Worm (Caenorhabditis elegans) whole organism, midembryonic: ENCODE data around the gene R11.3.
A peak's percentile ranks its signal among the peaks of the same experiment; 100 is the strongest.
"Not testable (repeated sequence)": the region's sequence is repeated elsewhere in the genome, so short reads cannot be mapped to it uniquely, and the experiment has no call there.

Experiments used
- T22C8.4 ChIP-seq: fragments of 200-800 bp; sonication (Bioruptor generic); IDR thresholded peaks from 2 replicates; pipeline ENCODE4 v1.3.6; 2022; ENCODE audit warnings: missing genetic modification characterization, missing compliant biosample characterization
- cog-1 ChIP-seq: sonication (generic microtip); optimal IDR thresholded peaks from 2 replicates; lab custom pipeline; 2016; ENCODE audit warnings: missing genetic modification characterization, missing compliant biosample characterization
- flt-1 ChIP-seq: fragments of 200-800 bp; sonication (Bioruptor generic); IDR thresholded peaks from 2 replicates; pipeline ENCODE4 v1.3.6; 2022; ENCODE audit warnings: missing genetic modification characterization, missing compliant biosample characterization
- klf-2 ChIP-seq: fragments of 200-800 bp; sonication (Bioruptor generic); conservative IDR thresholded peaks from 2 replicates; pipeline ENCODE4 v1.3.6; 2022; ENCODE audit warnings: missing genetic modification reagents, missing genetic modification characterization, missing compliant biosample characterization
- med-1 ChIP-seq: sonication (generic microtip); optimal IDR thresholded peaks from 2 replicates; lab custom pipeline; 2017; ENCODE audit warnings: missing genetic modification characterization, mild to moderate bottlenecking, missing compliant biosample characterization, antibody characterized with exemption, missing genetic modification reagents; ENCODE audit not compliant: insufficient read depth
- ref-1 ChIP-seq: fragments of 200-800 bp; sonication (Bioruptor generic); conservative IDR thresholded peaks from 2 replicates; pipeline ENCODE4 v1.3.6; 2022; ENCODE audit warnings: missing genetic modification reagents, missing genetic modification characterization, missing compliant biosample characterization
- tab-1 ChIP-seq: fragments of 200-800 bp; sonication (Bioruptor generic); IDR thresholded peaks from 2 replicates; pipeline ENCODE4 v1.3.6; 2022; ENCODE audit warnings: missing genetic modification characterization, missing compliant biosample characterization
- ztf-23 ChIP-seq: fragments of 200-800 bp; sonication (Bioruptor generic); IDR thresholded peaks from 2 replicates; pipeline ENCODE4 v1.3.6; 2022; ENCODE audit warnings: missing genetic modification reagents, missing genetic modification characterization, missing compliant biosample characterization
- ztf-29 ChIP-seq: fragments of 200-800 bp; sonication (Bioruptor generic); IDR thresholded peaks from 2 replicates; pipeline ENCODE4 v1.3.6; 2022; ENCODE audit warnings: missing genetic modification reagents, missing genetic modification characterization, missing compliant biosample characterization

Gene R11.3

ce11 chrX:16212306-16212705 is 13.3 kb upstream of the R11.3 start, which contains the start of gene F23A7.4:
F23A7.4 (plus strand) TSS chrX:16212606.
- not testable (repeated sequence) for TF ChIP-seq med-1; ztf-29; ref-1 (GFP tag; lab: Robert Waterston, UW)

ce11 chrX:16210518-16210917 is 11.5 kb upstream of the R11.3 start, which contains the start of gene R11.4:
R11.4 (minus strand) TSS chrX:16210618.
- TF ChIP-seq ztf-23 (no peak), tab-1 (GFP tag; lab: Robert Waterston, UW) (no peak), ref-1 (GFP tag; lab: Robert Waterston, UW) (no peak), klf-2 (GFP tag; lab: Robert Waterston, UW) (no peak), med-1 (no peak), T22C8.4 (GFP tag; lab: Robert Waterston, UW) (no peak), ztf-29 (no peak), flt-1 (GFP tag; lab: Robert Waterston, UW) (no peak), cog-1 (no peak)

- TF ChIP-seq T22C8.4 (GFP tag; lab: Robert Waterston, UW): peak; percentile 88
- peak; percentile 95 for TF ChIP-seq klf-2 (GFP tag; lab: Robert Waterston, UW)
- TF ChIP-seq flt-1 (GFP tag; lab: Robert Waterston, UW): peak; percentile 96
- TF ChIP-seq cog-1: peak; percentile 57
- TF ChIP-seq tab-1 (GFP tag; lab: Robert Waterston, UW): peak; percentile 93
- peak; percentile 90 for TF ChIP-seq ztf-29
- peak; percentile 85 for TF ChIP-seq ref-1 (GFP tag; lab: Robert Waterston, UW)
- TF ChIP-seq ztf-23: peak; percentile 94
- peak; percentile 77 for TF ChIP-seq med-1
Observed at ce11 chrX:16209660-16210059, 10.6 kb upstream of the R11.3 start.

ce11 chrX:16209122-16209521 is 10.1 kb upstream of the R11.3 start:
- no peak for TF ChIP-seq cog-1
- no peak for TF ChIP-seq ref-1 (GFP tag; lab: Robert Waterston, UW)
- TF ChIP-seq ztf-29: no peak
- no peak for TF ChIP-seq T22C8.4 (GFP tag; lab: Robert Waterston, UW)
- TF ChIP-seq flt-1 (GFP tag; lab: Robert Waterston, UW): no peak
- no peak for TF ChIP-seq tab-1 (GFP tag; lab: Robert Waterston, UW)
- no peak for TF ChIP-seq ztf-23
- TF ChIP-seq med-1: no peak
- no peak for TF ChIP-seq klf-2 (GFP tag; lab: Robert Waterston, UW)

ce11 chrX:16208667-16209066 is 9.6 kb upstream of the R11.3 start:
- TF ChIP-seq ztf-23 (no peak), ref-1 (GFP tag; lab: Robert Waterston, UW) (no peak), flt-1 (GFP tag; lab: Robert Waterston, UW) (no peak), cog-1 (no peak), ztf-29 (no peak), T22C8.4 (GFP tag; lab: Robert Waterston, UW) (no peak), klf-2 (GFP tag; lab: Robert Waterston, UW) (no peak), med-1 (no peak), tab-1 (GFP tag; lab: Robert Waterston, UW) (no peak)

- TF ChIP-seq med-1 (no peak), T22C8.4 (GFP tag; lab: Robert Waterston, UW) (no peak), tab-1 (GFP tag; lab: Robert Waterston, UW) (no peak), klf-2 (GFP tag; lab: Robert Waterston, UW) (no peak), flt-1 (GFP tag; lab: Robert Waterston, UW) (no peak), cog-1 (no peak), ztf-23 (no peak), ztf-29 (no peak), ref-1 (GFP tag; lab: Robert Waterston, UW) (no peak)
Observed at ce11 chrX:16208123-16208522, 9.1 kb upstream of the R11.3 start.

- peak; percentile 65 for TF ChIP-seq cog-1
- TF ChIP-seq ztf-23: no peak
- no peak for TF ChIP-seq ztf-29
- no peak for TF ChIP-seq tab-1 (GFP tag; lab: Robert Waterston, UW)
- no peak for TF ChIP-seq flt-1 (GFP tag; lab: Robert Waterston, UW)
- TF ChIP-seq med-1: no peak
- peak; percentile 78 for TF ChIP-seq T22C8.4 (GFP tag; lab: Robert Waterston, UW)
- no peak for TF ChIP-seq ref-1 (GFP tag; lab: Robert Waterston, UW)
- no peak for TF ChIP-seq klf-2 (GFP tag; lab: Robert Waterston, UW)
Observed at ce11 chrX:16205880-16206279, 6.8 kb upstream of the R11.3 start.

ce11 chrX:16204310-16204709 is 5.3 kb upstream of the R11.3 start:
- TF ChIP-seq tab-1 (GFP tag; lab: Robert Waterston, UW): no peak
- no peak for TF ChIP-seq klf-2 (GFP tag; lab: Robert Waterston, UW)
- no peak for TF ChIP-seq med-1
- no peak for TF ChIP-seq flt-1 (GFP tag; lab: Robert Waterston, UW)
- TF ChIP-seq ref-1 (GFP tag; lab: Robert Waterston, UW): no peak
- no peak for TF ChIP-seq cog-1
- TF ChIP-seq T22C8.4 (GFP tag; lab: Robert Waterston, UW): no peak
- TF ChIP-seq ztf-23: no peak
- no peak for TF ChIP-seq ztf-29

ce11 chrX:16202229-16202628 is 3.2 kb upstream of the R11.3 start:
- TF ChIP-seq flt-1 (GFP tag; lab: Robert Waterston, UW) (no peak), med-1 (no peak), klf-2 (GFP tag; lab: Robert Waterston, UW) (no peak), ztf-23 (no peak), T22C8.4 (GFP tag; lab: Robert Waterston, UW) (no peak), cog-1 (no peak), ref-1 (GFP tag; lab: Robert Waterston, UW) (no peak), ztf-29 (no peak), tab-1 (GFP tag; lab: Robert Waterston, UW) (no peak)

ce11 chrX:16192574-16192973 is 6.5 kb downstream of the R11.3 start:
- TF ChIP-seq ref-1 (GFP tag; lab: Robert Waterston, UW) (no peak), flt-1 (GFP tag; lab: Robert Waterston, UW) (no peak), med-1 (no peak)
